Fruit fly (Drosophila melanogaster) whole organism, embryonic: ENCODE measurements around the gene ECSIT.

Source experiments
- ATbp ChIP-seq: fragments of 200-800 bp; sonication (Bioruptor generic); optimal IDR thresholded peaks from 2 replicates; lab custom pipeline; 2017; ENCODE audit warnings: missing biosample characterization, mild to moderate bottlenecking, missing genetic modification characterization, missing genetic modification reagents
- Abd-B ChIP-seq: fragments of 200-800 bp; sonication (Bioruptor generic); optimal IDR thresholded peaks from 2 replicates; lab custom pipeline; 2018; ENCODE audit warnings: missing biosample characterization, mild to moderate bottlenecking, missing genetic modification characterization, moderate library complexity
- Awh ChIP-seq: fragments of 200-800 bp; sonication (Bioruptor generic); IDR thresholded peaks from 2 replicates; pipeline ENCODE4, ENCODE4 v1.3.6; 2022; ENCODE audit warnings: missing biosample characterization, missing genetic modification characterization
- Bteb2 ChIP-seq: fragments of 200-800 bp; sonication (Bioruptor generic); optimal IDR thresholded peaks from 2 replicates; lab custom pipeline; 2016; ENCODE audit warnings: missing biosample characterization, missing genetic modification characterization
- CG10209 ChIP-seq: fragments of 200-800 bp; sonication (Bioruptor generic); optimal IDR thresholded peaks from 3 replicates; lab custom pipeline; 2017; ENCODE audit warnings: missing biosample characterization, mild to moderate bottlenecking, missing genetic modification characterization, missing genetic modification reagents
- CG11695 ChIP-seq: fragments of 200-800 bp; sonication (Bioruptor generic); IDR thresholded peaks from 3 replicates; pipeline ENCODE4 v1.3.6; 2022; ENCODE audit warnings: missing biosample characterization, missing genetic modification characterization
- CG11696 ChIP-seq: fragments of 200-800 bp; sonication (Bioruptor generic); IDR thresholded peaks from 2 replicates; pipeline ENCODE4 v1.3.6; 2022; ENCODE audit warnings: missing biosample characterization, missing genetic modification characterization
- CG14014 ChIP-seq: fragments of 200-800 bp; sonication (Bioruptor generic); IDR thresholded peaks from 2 replicates; pipeline ENCODE4 v1.3.6; 2022; ENCODE audit warnings: missing biosample characterization, missing genetic modification characterization
- CG14050 ChIP-seq: fragments of 200-800 bp; sonication (Bioruptor generic); IDR thresholded peaks from 3 replicates; pipeline ENCODE4 v1.3.6; 2022; ENCODE audit warnings: missing biosample characterization, missing genetic modification characterization
- CG15073 ChIP-seq: fragments of 200-800 bp; sonication (Bioruptor generic); optimal IDR thresholded peaks from 2 replicates; lab custom pipeline; 2016; ENCODE audit warnings: missing biosample characterization, missing genetic modification characterization
- CG17802 ChIP-seq: fragments of 200-800 bp; sonication (Bioruptor generic); optimal IDR thresholded peaks from 2 replicates; lab custom pipeline; 2018; ENCODE audit warnings: missing biosample characterization, mild to moderate bottlenecking, missing genetic modification characterization, moderate library complexity
- CG18262 ChIP-seq: fragments of 200-800 bp; optimal IDR thresholded peaks from 3 replicates; lab custom pipeline; 2019; ENCODE audit warnings: missing biosample characterization, mild to moderate bottlenecking, missing genetic modification characterization, moderate library complexity
- CG18599 ChIP-seq: fragments of 200-800 bp; sonication (Bioruptor generic); optimal IDR thresholded peaks from 3 replicates; lab custom pipeline; 2017; ENCODE audit warnings: missing biosample characterization, missing genetic modification characterization, mild to moderate bottlenecking, moderate library complexity, missing genetic modification reagents
- CG2116 ChIP-seq: fragments of 200-800 bp; sonication (Bioruptor generic); optimal IDR thresholded peaks from 3 replicates; lab custom pipeline; 2018; ENCODE audit warnings: missing biosample characterization, mild to moderate bottlenecking, missing genetic modification characterization
- CG3065 ChIP-seq: fragments of 200-800 bp; sonication (Bioruptor generic); optimal IDR thresholded peaks from 2 replicates; lab custom pipeline; 2016; ENCODE audit warnings: missing biosample characterization, missing genetic modification characterization
- CG31441 ChIP-seq: fragments of 200-800 bp; sonication (Bioruptor generic); IDR thresholded peaks from 2 replicates; pipeline ENCODE4 v1.3.6; 2022; ENCODE audit warnings: missing biosample characterization, missing genetic modification characterization
- CG3163 ChIP-seq: fragments of 200-800 bp; sonication (Bioruptor generic); optimal IDR thresholded peaks from 3 replicates; lab custom pipeline; 2016; ENCODE audit warnings: missing biosample characterization, missing genetic modification characterization
- CG33213 ChIP-seq: fragments of 200-800 bp; sonication (Bioruptor generic); optimal IDR thresholded peaks from 3 replicates; lab custom pipeline; 2016; ENCODE audit warnings: missing biosample characterization, missing genetic modification characterization
- CG3995 ChIP-seq: fragments of 200-800 bp; sonication (Bioruptor generic); optimal IDR thresholded peaks from 3 replicates; lab custom pipeline; 2016; ENCODE audit warnings: missing biosample characterization, missing genetic modification characterization
- CG4820 ChIP-seq: fragments of 200-800 bp; sonication (Bioruptor generic); optimal IDR thresholded peaks from 3 replicates; lab custom pipeline; 2016; ENCODE audit warnings: missing biosample characterization, missing genetic modification characterization
- CG6654 ChIP-seq: fragments of 200-800 bp; sonication (Bioruptor generic); optimal IDR thresholded peaks from 2 replicates; lab custom pipeline; 2017; ENCODE audit warnings: missing biosample characterization, mild to moderate bottlenecking, missing genetic modification characterization
- CG7928 ChIP-seq: fragments of 200-800 bp; sonication (Bioruptor generic); optimal IDR thresholded peaks from 2 replicates; lab custom pipeline; 2017; ENCODE audit warnings: missing biosample characterization, mild to moderate bottlenecking, missing genetic modification characterization
- CG8924 ChIP-seq: fragments of 200-800 bp; optimal IDR thresholded peaks from 3 replicates; lab custom pipeline; 2019; ENCODE audit warnings: missing biosample characterization, mild to moderate bottlenecking, missing genetic modification characterization, moderate library complexity
- CG9932 ChIP-seq: fragments of 200-800 bp; sonication (Bioruptor generic); IDR thresholded peaks from 2 replicates; pipeline ENCODE4 v1.3.6; 2022; ENCODE audit warnings: missing biosample characterization, missing genetic modification characterization
- Fer3 ChIP-seq: fragments of 200-800 bp; sonication (Bioruptor generic); optimal IDR thresholded peaks from 2 replicates; lab custom pipeline; 2018; ENCODE audit warnings: missing biosample characterization, mild to moderate bottlenecking, missing genetic modification characterization, moderate library complexity
- H15 ChIP-seq: fragments of 200-800 bp; sonication (Bioruptor generic); IDR thresholded peaks from 3 replicates; pipeline ENCODE4 v1.3.6; 2022; ENCODE audit warnings: missing biosample characterization, missing genetic modification characterization
- HmgZ ChIP-seq: fragments of 200-800 bp; sonication (Bioruptor generic); optimal IDR thresholded peaks from 2 replicates; lab custom pipeline; 2018; ENCODE audit warnings: missing biosample characterization, mild to moderate bottlenecking, missing genetic modification characterization
- NK7.1 ChIP-seq: fragments of 200-800 bp; sonication (Bioruptor generic); optimal IDR thresholded peaks from 3 replicates; lab custom pipeline; 2016; ENCODE audit warnings: missing biosample characterization, missing genetic modification characterization
- Rx ChIP-seq: fragments of 200-800 bp; sonication (Bioruptor generic); IDR thresholded peaks from 2 replicates; pipeline ENCODE4 v1.3.6; 2022; ENCODE audit warnings: missing biosample characterization, missing genetic modification characterization
- Six4 ChIP-seq: fragments of 200-800 bp; sonication (Bioruptor generic); optimal IDR thresholded peaks from 2 replicates; lab custom pipeline; 2016; ENCODE audit warnings: missing biosample characterization, missing genetic modification characterization
- abd-A ChIP-seq: fragments of 200-800 bp; sonication (Bioruptor generic); optimal IDR thresholded peaks from 3 replicates; lab custom pipeline; 2019; ENCODE audit warnings: missing biosample characterization, mild to moderate bottlenecking, missing genetic modification characterization, moderate library complexity
- bowl ChIP-seq: fragments of 200-800 bp; sonication (Bioruptor generic); IDR thresholded peaks from 2 replicates; pipeline ENCODE4 v1.3.6; 2022; ENCODE audit warnings: missing biosample characterization, missing genetic modification characterization
- chm ChIP-seq: fragments of 200-800 bp; sonication (Bioruptor generic); IDR thresholded peaks from 2 replicates; pipeline ENCODE4 v1.3.6; 2022; ENCODE audit warnings: missing biosample characterization, missing genetic modification characterization
- dan ChIP-seq: fragments of 200-800 bp; sonication (Bioruptor generic); IDR thresholded peaks from 2 replicates; pipeline ENCODE4 v1.3.6; 2022; ENCODE audit warnings: missing biosample characterization, missing genetic modification characterization
- dimm ChIP-seq: fragments of 200-800 bp; sonication (Bioruptor generic); IDR thresholded peaks from 2 replicates; pipeline ENCODE4 v1.3.6; 2022; ENCODE audit warnings: missing biosample characterization, missing genetic modification characterization
- eve ChIP-seq, 2 experiments: fragments of >200 bp; optimal IDR thresholded peaks; 2 replicates each; lab custom pipeline; 2017; ENCODE audit warnings: missing biosample characterization in 2 of 2, missing genetic modification characterization in 2 of 2
- fd3F ChIP-seq: fragments of 200-800 bp; sonication (Bioruptor generic); optimal IDR thresholded peaks from 2 replicates; lab custom pipeline; 2018; ENCODE audit warnings: missing biosample characterization, mild to moderate bottlenecking, missing genetic modification characterization, moderate library complexity
- gem ChIP-seq: fragments of 200-800 bp; sonication (Bioruptor generic); optimal IDR thresholded peaks from 2 replicates; lab custom pipeline; 2019; ENCODE audit warnings: missing biosample characterization, mild to moderate bottlenecking, missing genetic modification characterization, moderate library complexity
- gsb ChIP-seq: fragments of 200-800 bp; sonication (Bioruptor generic); IDR thresholded peaks from 2 replicates; pipeline ENCODE4 v1.3.6; 2022; ENCODE audit warnings: missing biosample characterization, missing genetic modification characterization
- gt ChIP-seq: fragments of 200-800 bp; sonication (Bioruptor generic); IDR thresholded peaks from 2 replicates; pipeline ENCODE4 v1.3.6; 2022; ENCODE audit warnings: missing biosample characterization, missing genetic modification characterization
- kah ChIP-seq: fragments of 200-800 bp; sonication (Bioruptor generic); optimal IDR thresholded peaks from 2 replicates; lab custom pipeline; 2018; ENCODE audit warnings: missing biosample characterization, mild to moderate bottlenecking, missing genetic modification characterization
- kay ChIP-seq: fragments of 200-800 bp; sonication (Bioruptor generic); optimal IDR thresholded peaks from 2 replicates; lab custom pipeline; 2016; ENCODE audit warnings: missing biosample characterization, missing genetic modification characterization
- knrl ChIP-seq: fragments of 200-800 bp; sonication (Bioruptor generic); IDR thresholded peaks from 3 replicates; pipeline ENCODE4 v1.3.6; 2022; ENCODE audit warnings: missing biosample characterization, missing genetic modification characterization; ENCODE audit not compliant: partially characterized antibody
- mirr ChIP-seq: fragments of 200-800 bp; sonication (Bioruptor generic); optimal IDR thresholded peaks from 3 replicates; lab custom pipeline; 2018; ENCODE audit warnings: missing biosample characterization, mild to moderate bottlenecking, missing genetic modification characterization
- nerfin-1 ChIP-seq: fragments of 200-800 bp; sonication (Bioruptor generic); optimal IDR thresholded peaks from 3 replicates; lab custom pipeline; 2019; ENCODE audit warnings: missing biosample characterization, mild to moderate bottlenecking, missing genetic modification characterization, moderate library complexity
- pan ChIP-seq, 4 experiments: fragments of >200 bp in 3 of 4; fragments of 200-800 bp in 1 of 4; sonication (Bioruptor generic) in 1 of 4; optimal IDR thresholded peaks in 3 of 4; IDR thresholded peaks in 1 of 4; 2 replicates each; pipeline versions ENCODE4 v1.3.6 to Lab custom; 2017 to 2022; ENCODE audit warnings: missing biosample characterization in 2 of 4, missing genetic modification characterization in 2 of 4, mixed read lengths in 1 of 4
- peb ChIP-seq: fragments of 200-800 bp; sonication (Bioruptor generic); IDR thresholded peaks from 2 replicates; pipeline ENCODE4 v1.3.6; 2022; ENCODE audit warnings: missing biosample characterization, missing genetic modification characterization
- salm ChIP-seq: fragments of 200-800 bp; sonication (Bioruptor generic); optimal IDR thresholded peaks from 2 replicates; lab custom pipeline; 2018; ENCODE audit warnings: missing biosample characterization, mild to moderate bottlenecking, missing genetic modification characterization
- slbo ChIP-seq: fragments of 200-800 bp; sonication (Bioruptor generic); IDR thresholded peaks from 2 replicates; pipeline ENCODE4 v1.3.6; 2022; ENCODE audit warnings: missing biosample characterization, missing genetic modification characterization
- usp ChIP-seq: fragments of >200 bp; optimal IDR thresholded peaks from 2 replicates; lab custom pipeline; 2017; ENCODE audit warnings: missing biosample characterization, missing genetic modification characterization
- wor ChIP-seq: fragments of 200-800 bp; sonication (Bioruptor generic); IDR thresholded peaks from 2 replicates; pipeline ENCODE4 v1.3.6; 2022; ENCODE audit warnings: missing biosample characterization, missing genetic modification characterization
- zen2 ChIP-seq: fragments of 200-800 bp; sonication (Bioruptor generic); IDR thresholded peaks from 3 replicates; pipeline ENCODE4 v1.3.6; 2022; ENCODE audit warnings: missing biosample characterization, missing genetic modification characterization; ENCODE audit not compliant: partially characterized antibody

Gene ECSIT

dm6 chr3R:5856215-5856614, at the start of gene ECSIT, which contains the start of gene disp (continued):
- no peak for TF ChIP-seq kah (GFP tag; lab: Kevin White, UChicago)
- no peak for TF ChIP-seq CG14050 (GFP tag; lab: Robert Waterston, UW)
- TF ChIP-seq Bteb2, result no peak
- TF ChIP-seq Awh (GFP tag; lab: Robert Waterston, UW), result no peak
- no peak for TF ChIP-seq gem (tag; lab: Kevin White, UChicago)
- no peak for TF ChIP-seq nerfin-1 (tag; lab: Kevin White, UChicago)
- TF ChIP-seq wor, result no peak
- TF ChIP-seq Fer3 (tag; lab: Kevin White, UChicago), result no peak
- no peak for TF ChIP-seq CG11696
- TF ChIP-seq abd-A (tag; lab: Kevin White, UChicago), result no peak
- TF ChIP-seq usp (GFP tag; lab: Kevin White, UChicago), result no peak
- no peak for TF ChIP-seq H15
- TF ChIP-seq CG9932, result peak; percentile 31
- TF ChIP-seq knrl (GFP tag; lab: Robert Waterston, UW), result peak; percentile 46; the same call in 1 of the 3 replicates
- TF ChIP-seq zen2 (GFP tag; lab: Robert Waterston, UW), result no peak
- TF ChIP-seq CG4820 (GFP tag; lab: Kevin White, UChicago), result no peak
- no peak for TF ChIP-seq ATbp (GFP tag; lab: Kevin White, UChicago)
- peak; percentile 15 for TF ChIP-seq mirr (GFP tag; lab: Kevin White, UChicago)
- no peak for TF ChIP-seq CG14014 (GFP tag; lab: Robert Waterston, UW)
- no peak for TF ChIP-seq CG18599 (GFP tag; lab: Kevin White, UChicago)
- TF ChIP-seq chm, result no peak
- peak; percentile 59 for TF ChIP-seq HmgZ
- no peak for TF ChIP-seq gt (GFP tag; lab: Robert Waterston, UW)
- no peak for TF ChIP-seq CG31441 (GFP tag; lab: Robert Waterston, UW)
- TF ChIP-seq pan (optimal IDR thresholded peaks at IDR 0.05; lab: Kevin White, UChicago), result no peak
- TF ChIP-seq pan (GFP tag; optimal IDR thresholded peaks at IDR 0.05 in 1 of 2, IDR thresholded peaks at IDR 0.05 in 1 of 2), result no peak
- TF ChIP-seq CG33213, result no peak
- TF ChIP-seq CG3065, result no peak
- TF ChIP-seq CG18262, result no peak
- peak; percentile 55 for TF ChIP-seq CG3995 (GFP tag; lab: Kevin White, UChicago)
- TF ChIP-seq dan, result no peak
- TF ChIP-seq Six4 (GFP tag; lab: Kevin White, UChicago), result peak; percentile 14
- no peak for TF ChIP-seq eve (GFP tag; optimal IDR thresholded peaks at IDR 0.05; lab: Kevin White, UChicago)
- TF ChIP-seq CG6654 (GFP tag; lab: Kevin White, UChicago), result no peak
- no peak for TF ChIP-seq Rx (GFP tag; lab: Robert Waterston, UW)
- TF ChIP-seq NK7.1 (GFP tag; lab: Kevin White, UChicago), result no peak
- no peak for TF ChIP-seq CG11695
- TF ChIP-seq CG7928 (GFP tag; lab: Kevin White, UChicago), result no peak
- peak; percentile 14 for TF ChIP-seq CG3163 (GFP tag; lab: Kevin White, UChicago)
- TF ChIP-seq salm (tag; lab: Kevin White, UChicago), result no peak
- peak; percentile 38 for TF ChIP-seq CG10209 (GFP tag; lab: Kevin White, UChicago)
- TF ChIP-seq gsb (GFP tag; lab: Robert Waterston, UW), result no peak
- TF ChIP-seq CG2116 (GFP tag; lab: Kevin White, UChicago), result peak; percentile 67
- no peak for TF ChIP-seq Abd-B
- no peak for TF ChIP-seq CG17802 (tag; lab: Kevin White, UChicago)
- no peak for TF ChIP-seq fd3F
- no peak for TF ChIP-seq slbo (GFP tag; lab: Robert Waterston, UW)
- no peak for TF ChIP-seq CG15073 (GFP tag; lab: Kevin White, UChicago)
- no peak for TF ChIP-seq CG8924 (tag; lab: Kevin White, UChicago)
- no peak for TF ChIP-seq kay (GFP tag; lab: Kevin White, UChicago)
- TF ChIP-seq dimm (GFP tag; lab: Robert Waterston, UW), result no peak
- no peak for TF ChIP-seq bowl
- TF ChIP-seq peb (GFP tag; lab: Robert Waterston, UW), result no peak
